Worm (Caenorhabditis elegans) whole organism, L3 larva: ENCODE measurements around the gene sft-4.

Source experiments
- R02D3.7 ChIP-seq: fragments of 150-350 bp; optimal IDR thresholded peaks from 2 replicates; lab custom pipeline; 2014; ENCODE audit warnings: missing biosample characterization, missing genetic modification characterization
- ZK546.5 ChIP-seq: sonication (generic microtip); optimal IDR thresholded peaks from 2 replicates; lab custom pipeline; 2017; ENCODE audit warnings: missing biosample characterization, missing genetic modification characterization
- aly-2 ChIP-seq: fragments of 150-350 bp; optimal IDR thresholded peaks from 2 replicates; lab custom pipeline; 2014; ENCODE audit warnings: missing biosample characterization, missing genetic modification characterization
- ceh-16 ChIP-seq: sonication (generic microtip); optimal IDR thresholded peaks from 2 replicates; lab custom pipeline; 2017; ENCODE audit warnings: missing biosample characterization, missing genetic modification characterization
- ceh-28 ChIP-seq: fragments of 150-350 bp; optimal IDR thresholded peaks from 2 replicates; lab custom pipeline; 2014; ENCODE audit warnings: missing biosample characterization, missing genetic modification reagents, missing genetic modification characterization
- ceh-82 ChIP-seq: fragments of 150-350 bp; optimal IDR thresholded peaks from 2 replicates; lab custom pipeline; 2014; ENCODE audit warnings: missing biosample characterization, missing genetic modification characterization
- egl-5 ChIP-seq: fragments of 150-350 bp; optimal IDR thresholded peaks from 2 replicates; lab custom pipeline; 2017; ENCODE audit warnings: missing biosample characterization, missing genetic modification reagents, missing genetic modification characterization, inconsistent platforms
- elt-1 ChIP-seq: fragments of 150-350 bp; optimal IDR thresholded peaks from 2 replicates; lab custom pipeline; 2014; ENCODE audit warnings: missing biosample characterization, missing genetic modification characterization
- elt-2 ChIP-seq: sonication (generic microtip); optimal IDR thresholded peaks from 2 replicates; lab custom pipeline; 2016; ENCODE audit warnings: missing genetic modification reagents, mild to moderate bottlenecking, missing genetic modification characterization, missing compliant biosample characterization
- elt-3 ChIP-seq, 3 experiments: fragments of 150-350 bp in 1 of 3; sonication (generic microtip) in 2 of 3; optimal IDR thresholded peaks; 2 replicates in 2 of 3; 4 replicates in 1 of 3; lab custom pipeline; 2014 to 2017; ENCODE audit warnings: missing biosample characterization in 3 of 3, missing genetic modification characterization in 3 of 3
- eor-1 ChIP-seq, 2 experiments: fragments of 150-350 bp; optimal IDR thresholded peaks; 2 replicates each; lab custom pipeline; 2014 to 2018; ENCODE audit warnings: missing biosample characterization in 2 of 2, missing genetic modification characterization in 2 of 2
- fkh-10 ChIP-seq: sonication (generic microtip); optimal IDR thresholded peaks from 2 replicates; lab custom pipeline; 2017; ENCODE audit warnings: missing biosample characterization, missing genetic modification reagents, missing genetic modification characterization
- fkh-2 ChIP-seq: fragments of 150-350 bp; optimal IDR thresholded peaks from 2 replicates; lab custom pipeline; 2014; ENCODE audit warnings: missing biosample characterization, missing genetic modification reagents, missing genetic modification characterization
- fos-1 ChIP-seq: fragments of 150-350 bp; optimal IDR thresholded peaks from 2 replicates; lab custom pipeline; 2014; ENCODE audit warnings: missing biosample characterization, missing genetic modification characterization
- hmg-11 ChIP-seq: sonication (generic microtip); optimal IDR thresholded peaks from 2 replicates; lab custom pipeline; 2016; ENCODE audit warnings: missing genetic modification characterization, missing compliant biosample characterization
- jun-1 ChIP-seq: fragments of 150-350 bp; optimal IDR thresholded peaks from 2 replicates; lab custom pipeline; 2014; ENCODE audit warnings: missing biosample characterization, missing genetic modification reagents, missing genetic modification characterization
- lin-15B ChIP-seq: fragments of 150-350 bp; optimal IDR thresholded peaks from 2 replicates; lab custom pipeline; 2014; ENCODE audit warnings: missing biosample characterization, missing genetic modification characterization
- lsy-12 ChIP-seq: sonication (generic microtip); optimal IDR thresholded peaks from 2 replicates; lab custom pipeline; 2016; ENCODE audit warnings: mild to moderate bottlenecking, missing genetic modification characterization, missing compliant biosample characterization
- mdl-1 ChIP-seq: fragments of 150-350 bp; optimal IDR thresholded peaks from 2 replicates; lab custom pipeline; 2014; ENCODE audit warnings: missing biosample characterization, missing genetic modification characterization
- mml-1 ChIP-seq: fragments of 150-350 bp; sonication (generic microtip); optimal IDR thresholded peaks from 3 replicates; lab custom pipeline; 2014; ENCODE audit warnings: missing biosample characterization, missing genetic modification characterization
- nfya-1 ChIP-seq: sonication (generic microtip); optimal IDR thresholded peaks from 2 replicates; lab custom pipeline; 2017; ENCODE audit warnings: missing genetic modification characterization, mild to moderate bottlenecking, missing compliant biosample characterization, antibody characterized with exemption, moderate library complexity; ENCODE audit not compliant: insufficient read depth
- nhr-11 ChIP-seq: fragments of 150-350 bp; optimal IDR thresholded peaks from 2 replicates; lab custom pipeline; 2014; ENCODE audit warnings: missing biosample characterization, missing genetic modification characterization
- nhr-23 ChIP-seq: fragments of 150-350 bp; optimal IDR thresholded peaks from 2 replicates; lab custom pipeline; 2014; ENCODE audit warnings: missing biosample characterization, missing genetic modification reagents, missing genetic modification characterization
- nhr-237 ChIP-seq: fragments of 150-350 bp; optimal IDR thresholded peaks from 2 replicates; lab custom pipeline; 2014; ENCODE audit warnings: missing biosample characterization, missing genetic modification characterization
- nhr-25 ChIP-seq: sonication (generic microtip); optimal IDR thresholded peaks from 2 replicates; lab custom pipeline; 2017; ENCODE audit warnings: missing biosample characterization, missing genetic modification characterization
- nhr-28 ChIP-seq: fragments of 150-350 bp; optimal IDR thresholded peaks from 2 replicates; lab custom pipeline; 2014; ENCODE audit warnings: missing biosample characterization, missing genetic modification characterization
- nhr-43 ChIP-seq: sonication (generic microtip); optimal IDR thresholded peaks from 2 replicates; lab custom pipeline; 2016; ENCODE audit warnings: mild to moderate bottlenecking, missing genetic modification characterization, missing compliant biosample characterization; ENCODE audit not compliant: poor library complexity, severe bottlenecking
- nhr-67 ChIP-seq: fragments of 150-350 bp; optimal IDR thresholded peaks from 2 replicates; lab custom pipeline; 2014; ENCODE audit warnings: missing biosample characterization, missing genetic modification characterization
- nhr-76 ChIP-seq: fragments of 150-350 bp; sonication (generic microtip); optimal IDR thresholded peaks from 5 replicates; lab custom pipeline; 2014; ENCODE audit warnings: missing biosample characterization, missing genetic modification characterization
- nhr-77 ChIP-seq: fragments of 150-350 bp; optimal IDR thresholded peaks from 2 replicates; lab custom pipeline; 2014; ENCODE audit warnings: missing biosample characterization, missing genetic modification characterization
- pha-4 ChIP-seq: fragments of 150-350 bp; optimal IDR thresholded peaks from 2 replicates; lab custom pipeline; 2014; ENCODE audit warnings: missing biosample characterization, missing genetic modification reagents, missing genetic modification characterization
- skn-1 ChIP-seq: fragments of 150-350 bp; optimal IDR thresholded peaks from 2 replicates; lab custom pipeline; 2014; ENCODE audit warnings: missing biosample characterization, missing genetic modification characterization
- tbx-2 ChIP-seq: sonication (generic microtip); optimal IDR thresholded peaks from 2 replicates; lab custom pipeline; 2016; ENCODE audit warnings: mild to moderate bottlenecking, missing genetic modification characterization, missing compliant biosample characterization
- unc-39 ChIP-seq: sonication (generic microtip); optimal IDR thresholded peaks from 4 replicates; lab custom pipeline; 2017; ENCODE audit warnings: missing biosample characterization, missing genetic modification characterization
- unc-62 ChIP-seq: fragments of 150-350 bp; sonication (generic microtip); optimal IDR thresholded peaks from 4 replicates; lab custom pipeline; 2014; ENCODE audit warnings: missing biosample characterization, missing genetic modification reagents, missing genetic modification characterization
- zag-1 ChIP-seq: fragments of 150-350 bp; optimal IDR thresholded peaks from 2 replicates; lab custom pipeline; 2014; ENCODE audit warnings: missing biosample characterization, missing genetic modification characterization
- ztf-11 ChIP-seq: fragments of 150-350 bp; optimal IDR thresholded peaks from 2 replicates; lab custom pipeline; 2014; ENCODE audit warnings: missing biosample characterization, missing genetic modification characterization
- ztf-4 ChIP-seq: fragments of 150-350 bp; optimal IDR thresholded peaks from 2 replicates; lab custom pipeline; 2014; ENCODE audit warnings: missing biosample characterization, missing genetic modification characterization

Gene sft-4

ce11 chrX:5811997-5812562 is 31.6 kb upstream of the sft-4 start (continued):
- no peak for TF ChIP-seq ztf-11 (tag; lab: Kevin White, UChicago)
- no peak for TF ChIP-seq nhr-25 (tag; lab: Kevin White, UChicago)

ce11 chrX:5810677-5811076 is 30.2 kb upstream of the sft-4 start:
- no peak for TF ChIP-seq nhr-28
- peak; percentile 9 for TF ChIP-seq elt-1 (tag; lab: Kevin White, UChicago)
- TF ChIP-seq mdl-1 (tag; lab: Kevin White, UChicago) = peak; percentile 17
- peak; percentile 85 for TF ChIP-seq nhr-25 (tag; lab: Kevin White, UChicago)
- no peak for TF ChIP-seq lin-15B (tag; lab: Kevin White, UChicago)
- TF ChIP-seq nfya-1 (tag; lab: Kevin White, UChicago) = no peak
- TF ChIP-seq zag-1 (tag; lab: Kevin White, UChicago) = no peak
- no peak for TF ChIP-seq mml-1
- TF ChIP-seq egl-5 (tag; lab: Kevin White, UChicago) = no peak
- TF ChIP-seq unc-62 (GFP tag; lab: Kevin White, UChicago) = no peak

DNA sequence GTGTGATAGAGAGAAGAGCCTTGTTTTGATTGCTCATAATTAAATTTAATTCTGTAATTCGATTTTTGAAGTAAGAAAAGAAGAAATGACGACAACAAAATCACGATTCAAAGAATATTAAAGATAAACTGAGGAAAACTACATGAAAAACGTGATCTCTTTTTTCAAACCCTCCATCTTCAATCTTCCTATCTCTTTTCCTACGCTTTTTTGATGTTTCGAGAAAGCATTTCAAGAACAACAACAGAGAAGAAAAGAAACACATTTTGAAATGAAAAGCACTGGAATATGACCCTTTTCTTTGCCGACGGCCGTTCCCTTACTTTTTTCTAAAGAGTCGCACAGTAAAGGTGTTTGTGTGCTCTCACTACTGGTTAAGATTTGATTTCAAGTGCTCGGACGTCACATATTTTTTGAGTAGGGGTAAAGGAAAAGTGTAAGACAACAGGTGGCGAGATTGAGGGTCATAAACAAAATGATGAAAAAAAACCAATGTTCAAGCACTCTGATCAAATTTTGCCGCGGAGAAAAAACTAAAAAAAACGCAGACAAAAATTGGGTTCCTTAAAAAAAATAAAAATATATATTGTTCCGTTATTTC is 25.4 kb upstream of the sft-4 start, which contains the start of gene F13D11.3:
Gene F13D11.3 (minus strand): TSS at position 51 of the 601 bp plus-strand sequence.
- TF ChIP-seq R02D3.7 (tag; lab: Kevin White, UChicago) (no peak), pha-4 (peak; percentile 40), ztf-11 (tag; lab: Kevin White, UChicago) (no peak), nfya-1 (tag; lab: Kevin White, UChicago) (peak; percentile 2)

DNA sequence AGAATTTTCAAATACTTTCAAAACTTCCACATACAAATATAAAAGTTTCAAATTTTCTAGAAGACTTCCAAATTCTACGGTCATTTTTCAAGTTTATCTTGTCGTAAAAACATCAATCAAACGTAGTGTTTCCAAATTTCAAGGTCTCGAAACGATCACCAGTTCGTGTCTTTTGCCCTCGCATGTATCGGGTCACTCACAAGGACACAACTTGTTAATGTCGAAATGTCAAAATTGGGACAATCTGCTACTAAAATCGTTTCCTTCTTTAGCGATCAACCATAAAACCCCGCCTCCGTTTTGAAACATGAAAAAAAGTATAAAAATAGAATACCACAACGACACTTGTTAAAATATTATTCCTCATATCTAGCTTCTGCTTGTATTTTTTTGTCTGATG is 23.0 kb upstream of the sft-4 start:
- TF ChIP-seq nhr-25 (tag; lab: Kevin White, UChicago) (peak; percentile 91), nhr-23 (tag; lab: Kevin White, UChicago) (peak; percentile 24), unc-62 (GFP tag; lab: Kevin White, UChicago) (peak; percentile 46), fos-1 (no peak), lsy-12 (tag; lab: Kevin White, UChicago) (no peak)
- TF ChIP-seq, all 47 proteins: peak for 3

DNA sequence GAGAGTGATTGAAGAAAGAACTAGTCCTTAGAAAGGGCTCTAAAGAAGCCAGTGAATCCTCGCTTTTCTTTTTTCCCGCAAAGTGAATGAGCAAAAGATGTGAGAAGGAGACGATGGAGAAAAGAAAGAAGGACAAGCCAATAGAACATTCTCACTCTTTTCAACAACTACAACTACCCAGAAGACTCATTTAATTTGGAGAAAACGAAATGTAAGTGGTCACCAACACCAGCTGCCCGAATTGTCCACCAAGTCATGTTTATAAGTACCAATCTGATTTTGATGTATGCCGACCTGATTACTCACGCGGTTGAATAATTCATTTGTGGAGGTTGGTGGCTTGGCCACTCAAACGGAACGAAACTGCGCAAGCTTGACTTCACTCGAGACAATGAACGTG is 22.1 kb upstream of the sft-4 start:
- no peak for TF ChIP-seq ztf-11 (tag; lab: Kevin White, UChicago)
- TF ChIP-seq nhr-43 (tag; lab: Kevin White, UChicago) = no peak
- TF ChIP-seq lin-15B (tag; lab: Kevin White, UChicago) = no peak
- no peak for TF ChIP-seq fkh-10 (GFP tag; lab: Kevin White, UChicago)
- no peak for TF ChIP-seq R02D3.7 (tag; lab: Kevin White, UChicago)
- TF ChIP-seq nhr-28 = no peak
- TF ChIP-seq elt-2 (tag; lab: Kevin White, UChicago) = no peak

- peak; percentile 66 for TF ChIP-seq nhr-11
- TF ChIP-seq nhr-23 (tag; lab: Kevin White, UChicago) = peak; percentile 59
- peak in 1 of 3 experiments; percentile 76 for TF ChIP-seq elt-3 (tag; optimal IDR thresholded peaks at IDR 0.05; lab: Kevin White, UChicago)
- no peak for TF ChIP-seq nhr-237
- peak; percentile 2 for TF ChIP-seq lin-15B (tag; lab: Kevin White, UChicago)
- no peak for TF ChIP-seq mdl-1 (tag; lab: Kevin White, UChicago)
- peak; percentile 74 for TF ChIP-seq ceh-28 (tag; lab: Kevin White, UChicago)
- TF ChIP-seq nhr-25 (tag; lab: Kevin White, UChicago) = peak; percentile 85
- TF ChIP-seq eor-1 (tag; optimal IDR thresholded peaks at IDR 0.05; lab: Kevin White, UChicago) = peak in 1 of 2 experiments; percentile 72
- TF ChIP-seq ztf-11 (tag; lab: Kevin White, UChicago) = peak; percentile 26
- peak; percentile 27 for TF ChIP-seq fkh-2 (tag; lab: Kevin White, UChicago)
- TF ChIP-seq ceh-82 (tag; lab: Kevin White, UChicago) = peak; percentile 70
- TF ChIP-seq ceh-16 (tag; lab: Kevin White, UChicago) = no peak
- TF ChIP-seq aly-2 (tag; lab: Kevin White, UChicago) = peak; percentile 10
- peak; percentile 98 for TF ChIP-seq hmg-11
- TF ChIP-seq unc-62 (GFP tag; lab: Kevin White, UChicago) = peak; percentile 57
- TF ChIP-seq nhr-76 (tag; lab: Kevin White, UChicago) = no peak
- peak; percentile 88 for TF ChIP-seq lsy-12 (tag; lab: Kevin White, UChicago)
- no peak for TF ChIP-seq mml-1
- peak; percentile 87 for TF ChIP-seq tbx-2 (tag; lab: Kevin White, UChicago)
- TF ChIP-seq ZK546.5 (tag; lab: Kevin White, UChicago) = no peak
- peak; percentile 37 for TF ChIP-seq unc-39
- peak; percentile 77 for TF ChIP-seq jun-1 (tag; lab: Kevin White, UChicago)
- peak; percentile 78 for TF ChIP-seq nhr-43 (tag; lab: Kevin White, UChicago)
- no peak for TF ChIP-seq skn-1 (tag; lab: Kevin White, UChicago)
- TF ChIP-seq nhr-67 (tag; lab: Kevin White, UChicago) = no peak
- peak; percentile 85 for TF ChIP-seq ztf-4
- TF ChIP-seq nfya-1 (tag; lab: Kevin White, UChicago) = peak; percentile 87
- TF ChIP-seq nhr-28 = no peak
- TF ChIP-seq nhr-77 = peak; percentile 21
Measured at ce11 chrX:5801156-5801592, 20.7 kb upstream of the sft-4 start.
